Worm (Caenorhabditis elegans): ENCODE results near the gene K05F6.14.

DNA sequence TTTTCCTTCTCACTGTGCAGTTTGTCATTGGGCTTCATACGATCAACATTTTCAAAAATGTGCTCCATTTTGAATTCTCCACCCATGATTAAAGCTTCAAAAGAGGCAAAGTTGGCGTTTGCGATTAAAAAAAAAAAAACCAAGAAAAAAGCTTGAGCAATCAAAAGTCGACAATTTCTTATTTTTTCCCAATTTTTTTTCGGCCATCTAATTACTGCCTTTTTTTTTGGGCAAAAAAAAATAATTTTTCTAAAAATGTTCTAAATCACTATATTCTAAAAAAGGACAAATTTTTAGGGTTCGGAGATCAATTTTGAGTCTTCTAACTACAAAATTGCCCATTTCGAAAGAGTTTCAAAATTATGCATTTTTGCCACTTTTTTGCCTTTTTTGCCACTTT is 14.1 kb downstream of the K05F6.14 start, which contains the start of gene K05F6.10:
- no peak for TF ChIP-seq lin-13 (GFP tag; optimal IDR thresholded peaks at IDR 0.05)
- no peak for TF ChIP-seq blmp-1 (tag; optimal IDR thresholded peaks at IDR 0.05; ENCODE audit: insufficient read depth)
- no peak for TF ChIP-seq unc-62 (GFP tag; optimal IDR thresholded peaks at IDR 0.05)
- TF ChIP-seq nhr-77 (tag; optimal IDR thresholded peaks at IDR 0.05) = no peak
- no peak for TF ChIP-seq nhr-21 (tag; optimal IDR thresholded peaks at IDR 0.05)
- TF ChIP-seq alr-1 (tag; optimal IDR thresholded peaks at IDR 0.05) = no peak
- TF ChIP-seq egl-27 (tag; optimal IDR thresholded peaks at IDR 0.05) = no peak
- TF ChIP-seq snpc-4 (tag; optimal IDR thresholded peaks at IDR 0.05) = no peak
- no peak for TF ChIP-seq fos-1 (tag; optimal IDR thresholded peaks at IDR 0.05)
- TF ChIP-seq Y55F3AM.14 (GFP tag; optimal IDR thresholded peaks at IDR 0.05) = no peak
- TF ChIP-seq mab-5 (tag; optimal IDR thresholded peaks at IDR 0.05) = no peak
- no peak for TF ChIP-seq skn-1 (tag; optimal IDR thresholded peaks at IDR 0.05)
- no peak for TF ChIP-seq nhr-11 (tag; optimal IDR thresholded peaks at IDR 0.05)
